Fruit fly (Drosophila melanogaster): ENCODE results near the gene noi.

The noi gene

dm6 chr3R:5547464-5547943 is 43.8 kb downstream of the noi start, which contains the start of gene CG2519 (continued):
- TF ChIP-seq ftz-f1 (GFP tag; optimal IDR thresholded peaks at IDR 0.05) (peak; percentile 81), CG8944 (GFP tag; optimal IDR thresholded peaks at IDR 0.05) (peak; percentile 45), sd (tag; optimal IDR thresholded peaks at IDR 0.05) (no peak), CG13775 (GFP tag; optimal IDR thresholded peaks at IDR 0.05) (peak; percentile 50), Fer2 (tag; optimal IDR thresholded peaks at IDR 0.05) (peak; percentile 27), CG10321 (GFP tag; IDR thresholded peaks at IDR 0.05) (no peak), crc (GFP tag; optimal IDR thresholded peaks at IDR 0.05) (peak; percentile 21), da (GFP tag; optimal IDR thresholded peaks at IDR 0.05) (peak; percentile 53), tx (GFP tag; optimal IDR thresholded peaks at IDR 0.05) (peak; percentile 22), CG1602 (GFP tag; optimal IDR thresholded peaks at IDR 0.05) (peak; percentile 42), CG30403 (GFP tag; optimal IDR thresholded peaks at IDR 0.05) (peak; percentile 68), jigr1 (GFP tag; IDR thresholded peaks at IDR 0.05) (peak; percentile 52; the same call in 1 of the 3 replicates), CG6854 (GFP tag; optimal IDR thresholded peaks at IDR 0.05) (no peak), sqz (GFP tag; optimal IDR thresholded peaks at IDR 0.05) (no peak), cas (GFP tag; IDR thresholded peaks at IDR 0.05) (peak; percentile 33; the same call in 1 of the 2 replicates), CG4404 (GFP tag; IDR thresholded peaks at IDR 0.05) (no peak), MESR4 (GFP tag; optimal IDR thresholded peaks at IDR 0.05) (peak; percentile 100), wek (GFP tag; optimal IDR thresholded peaks at IDR 0.05) (peak; percentile 22), CG1233 (GFP tag; optimal IDR thresholded peaks at IDR 0.05) (no peak), Hsf (GFP tag; optimal IDR thresholded peaks at IDR 0.05) (peak; percentile 63), stwl (tag; optimal IDR thresholded peaks at IDR 0.05) (no peak), ttk (GFP tag; IDR thresholded peaks at IDR 0.05) (peak; percentile 48; the same call in 1 of the 2 replicates), CG17568 (GFP tag; optimal IDR thresholded peaks at IDR 0.05) (no peak), unpg (GFP tag; optimal IDR thresholded peaks at IDR 0.05) (no peak), Six4 (GFP tag; optimal IDR thresholded peaks at IDR 0.05) (peak; percentile 51), ci (GFP tag; IDR thresholded peaks at IDR 0.05) (peak; percentile 66), Lim3 (GFP tag; IDR thresholded peaks at IDR 0.05) (no peak), nerfin-2 (GFP tag; IDR thresholded peaks at IDR 0.05; ENCODE audit: partially characterized antibody) (peak; percentile 79), her (GFP tag; optimal IDR thresholded peaks at IDR 0.05) (peak; percentile 67), CG18619 (GFP tag; optimal IDR thresholded peaks at IDR 0.05) (peak; percentile 15), E2f1 (GFP tag; IDR thresholded peaks at IDR 0.05) (peak; percentile 42; the same call in 1 of the 2 replicates), CG3847 (GFP tag; IDR thresholded peaks at IDR 0.05) (0 out of 2 replicates have a peak, but pooled peaks have one; percentile 62), CG7357 (GFP tag; IDR thresholded peaks at IDR 0.05) (no peak), CG10462 (GFP tag; optimal IDR thresholded peaks at IDR 0.05) (peak; percentile 15), CG30020 (tag; optimal IDR thresholded peaks at IDR 0.05) (peak; percentile 79), crol (GFP tag; IDR thresholded peaks at IDR 0.05) (no peak), CG33557 (GFP tag; optimal IDR thresholded peaks at IDR 0.05) (no peak), slou (GFP tag; optimal IDR thresholded peaks at IDR 0.05) (no peak), CG1792 (GFP tag; optimal IDR thresholded peaks at IDR 0.05) (peak; percentile 52), ewg (GFP tag; optimal IDR thresholded peaks at IDR 0.05) (peak; percentile 73), gro (GFP tag; optimal IDR thresholded peaks at IDR 0.05) (peak; percentile 80), BtbVII (GFP tag; optimal IDR thresholded peaks at IDR 0.05) (no peak), bbx (GFP tag; IDR thresholded peaks at IDR 0.05; ENCODE audit: partially characterized antibody) (peak; percentile 98), CG12299 (tag; optimal IDR thresholded peaks at IDR 0.05) (peak; percentile 14), Ets65A (GFP tag) (peak; percentile 97), Trl (optimal IDR thresholded peaks at IDR 0.05) (no peak), Trl (GFP tag; optimal IDR thresholded peaks at IDR 0.05) (peak; percentile 61), pb (GFP tag; optimal IDR thresholded peaks at IDR 0.05) (peak; percentile 56), zfh2 (GFP tag; optimal IDR thresholded peaks at IDR 0.05) (peak; percentile 72), CG12236 (GFP tag; optimal IDR thresholded peaks at IDR 0.05) (no peak), CG8924 (tag; optimal IDR thresholded peaks at IDR 0.05) (peak; percentile 76), psq (GFP tag; optimal IDR thresholded peaks at IDR 0.05) (no peak)

Data from whole organism, embryonic.